Worm (Caenorhabditis elegans): ENCODE data around the gene F57G9.3.

ce11 chrII:12438441-12438840, 28.4 kb upstream of the F57G9.3 start, which contains the start of gene Y57A10C.9:
- TF ChIP-seq ttx-3 (tag; optimal IDR thresholded peaks at IDR 0.05) = no peak
- no peak for TF ChIP-seq rnt-1 (tag; optimal IDR thresholded peaks at IDR 0.05)
- no peak for TF ChIP-seq hlh-13 (GFP tag; optimal IDR thresholded peaks at IDR 0.05)
- TF ChIP-seq ceh-31 (tag; optimal IDR thresholded peaks at IDR 0.05) = no peak
- no peak for TF ChIP-seq ceh-45 (GFP tag; IDR thresholded peaks at IDR 0.05)
- no peak for TF ChIP-seq ama-1 (optimal IDR thresholded peaks at IDR 0.05)
- no peak for TF ChIP-seq nfya-1 (tag; optimal IDR thresholded peaks at IDR 0.05)
- no peak for TF ChIP-seq fkh-10 (GFP tag; optimal IDR thresholded peaks at IDR 0.05)
- TF ChIP-seq ceh-2 (tag; optimal IDR thresholded peaks at IDR 0.05) = no peak
- TF ChIP-seq pqm-1 (tag; optimal IDR thresholded peaks at IDR 0.05) = no peak
- TF ChIP-seq madf-2 (tag; optimal IDR thresholded peaks at IDR 0.05) = no peak
- no peak for TF ChIP-seq ceh-30 (tag; optimal IDR thresholded peaks at IDR 0.05)

Measured in whole organism, late embryonic.